Worm (Caenorhabditis elegans): ENCODE results near the gene C06H2.7.

C06H2.7 gene

DNA sequence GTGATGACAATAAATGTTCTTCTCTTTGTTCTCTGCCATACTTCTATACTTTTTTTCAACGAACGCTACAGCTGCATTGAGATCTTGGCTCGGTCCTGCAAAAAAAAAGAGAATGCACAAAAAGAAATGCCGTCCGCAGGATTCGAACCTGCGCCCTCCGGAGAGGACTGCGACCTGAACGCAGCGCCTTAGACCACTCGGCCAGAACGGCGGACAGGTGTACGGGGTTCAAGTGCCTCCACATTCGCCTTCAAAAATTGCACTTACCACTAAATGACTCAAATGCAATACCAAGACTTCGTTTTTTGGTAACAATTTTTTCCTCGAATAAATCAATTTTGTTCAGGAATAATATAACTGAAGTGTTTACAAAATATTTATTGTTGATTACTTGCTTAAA, 30.1 kb upstream of the C06H2.7 start (continued):
- TF ChIP-seq ZK337.2 (GFP tag; IDR thresholded peaks at IDR 0.05) = no peak
- TF ChIP-seq tag-97 (GFP tag; IDR thresholded peaks at IDR 0.05) = no peak
- no peak for TF ChIP-seq dve-1 (tag; optimal IDR thresholded peaks at IDR 0.05; ENCODE audit: insufficient read depth)
- TF ChIP-seq mdt-29 (GFP tag; IDR thresholded peaks at IDR 0.05) = no peak
- peak in 1 of 2 experiments; percentile 95 for TF ChIP-seq unc-62 (GFP tag; optimal IDR thresholded peaks at IDR 0.05 in 1 of 2)
- TF ChIP-seq unc-62 (tag; optimal IDR thresholded peaks at IDR 0.05) = no peak
- TF ChIP-seq mep-1 (tag; optimal IDR thresholded peaks at IDR 0.05) = peak; percentile 39
- TF ChIP-seq gei-8 (GFP tag; optimal IDR thresholded peaks at IDR 0.05) = no peak
- no peak for TF ChIP-seq ces-1 (GFP tag; optimal IDR thresholded peaks at IDR 0.05)
- no peak for TF ChIP-seq ZK546.5 (tag; optimal IDR thresholded peaks at IDR 0.05)
- no peak for TF ChIP-seq F26F4.8 (GFP tag; conservative IDR thresholded peaks at IDR 0.05)
- no peak for TF ChIP-seq dmd-9 (GFP tag; IDR thresholded peaks at IDR 0.05)
- no peak; the same call in 1 of the 2 replicates for TF ChIP-seq lin-38 (GFP tag; IDR thresholded peaks at IDR 0.05)
- TF ChIP-seq ceh-44 (GFP tag; IDR thresholded peaks at IDR 0.05) = no peak
- no peak for TF ChIP-seq Y5F2A.4 (GFP tag; optimal IDR thresholded peaks at IDR 0.05)
- no peak for TF ChIP-seq mdl-1 (tag; optimal IDR thresholded peaks at IDR 0.05)
- 0 out of 2 replicates have a peak, but pooled peaks have one; percentile 28 for TF ChIP-seq Y105C5A.15 (GFP tag; IDR thresholded peaks at IDR 0.05)
- peak; percentile 84 for TF ChIP-seq snpc-4 (tag; optimal IDR thresholded peaks at IDR 0.05)
- no peak for TF ChIP-seq ceh-28 (tag; optimal IDR thresholded peaks at IDR 0.05)
- no peak for TF ChIP-seq zfp-2 (tag; optimal IDR thresholded peaks at IDR 0.05)
- TF ChIP-seq F44E2.7 (GFP tag; IDR thresholded peaks at IDR 0.05) = no peak
- TF ChIP-seq unc-130 (GFP tag; optimal IDR thresholded peaks at IDR 0.05) = no peak
- TF ChIP-seq cey-2 (tag; optimal IDR thresholded peaks at IDR 0.05; ENCODE audit: borderline replicate concordance, insufficient read depth) = no peak
- TF ChIP-seq hlh-11 (tag; optimal IDR thresholded peaks at IDR 0.05) = peak; percentile 42
- no peak for TF ChIP-seq daf-8 (GFP tag; IDR thresholded peaks at IDR 0.05)
- no peak for TF ChIP-seq ztf-7 (tag; optimal IDR thresholded peaks at IDR 0.05)
- TF ChIP-seq nhr-25 (tag; optimal IDR thresholded peaks at IDR 0.05; ENCODE audit: borderline replicate concordance, insufficient read depth) = no peak
- no peak for TF ChIP-seq lin-15B (tag; optimal IDR thresholded peaks at IDR 0.05)
- TF ChIP-seq lin-39 (tag; optimal IDR thresholded peaks at IDR 0.05) = no peak
- no peak for TF ChIP-seq F37D6.2 (tag; optimal IDR thresholded peaks at IDR 0.05)
- TF ChIP-seq F49E8.2 (tag; optimal IDR thresholded peaks at IDR 0.05; ENCODE audit: borderline replicate concordance) = no peak
- no peak for TF ChIP-seq nhr-102 (tag; optimal IDR thresholded peaks at IDR 0.05)
- TF ChIP-seq aly-2 (tag; optimal IDR thresholded peaks at IDR 0.05) = no peak
- TF ChIP-seq ama-1 (optimal IDR thresholded peaks at IDR 0.05) = no peak
- no peak for TF ChIP-seq mxl-2 (GFP tag; conservative IDR thresholded peaks at IDR 0.05)
- TF ChIP-seq madf-9 (GFP tag; conservative IDR thresholded peaks at IDR 0.05) = no peak
- TF ChIP-seq tra-1 (GFP tag; IDR thresholded peaks at IDR 0.05) = 0 out of 2 replicates have a peak, but pooled peaks have one; percentile 39
- TF ChIP-seq nhr-41 (GFP tag; IDR thresholded peaks at IDR 0.05) = no peak
- TF ChIP-seq lir-3 (tag; optimal IDR thresholded peaks at IDR 0.05) = no peak
- no peak for TF ChIP-seq Y75B8A.6 (GFP tag; IDR thresholded peaks at IDR 0.05)
- no peak for TF ChIP-seq ceh-20 (GFP tag; IDR thresholded peaks at IDR 0.05)
- TF ChIP-seq ztf-11 (tag; optimal IDR thresholded peaks at IDR 0.05) = no peak
- no peak for TF ChIP-seq dpl-1 (GFP tag; optimal IDR thresholded peaks at IDR 0.05)
- peak; percentile 35 for TF ChIP-seq nhr-11 (tag; optimal IDR thresholded peaks at IDR 0.05)
- TF ChIP-seq egl-43 (GFP tag; IDR thresholded peaks at IDR 0.05) = peak; percentile 73; the same call in 1 of the 2 replicates
- no peak for TF ChIP-seq aha-1 (tag)
- no peak for TF ChIP-seq nhr-111 (GFP tag; optimal IDR thresholded peaks at IDR 0.05)
- TF ChIP-seq nhr-6 (tag; optimal IDR thresholded peaks at IDR 0.05) = no peak
- 0 out of 2 replicates have a peak, but pooled peaks have one; percentile 26 for TF ChIP-seq T26A8.4 (GFP tag; IDR thresholded peaks at IDR 0.05)
- TF ChIP-seq daf-12 (tag; optimal IDR thresholded peaks at IDR 0.05) = no peak
- no peak for TF ChIP-seq mxl-3 (GFP tag; optimal IDR thresholded peaks at IDR 0.05)
- no peak for TF ChIP-seq zip-2 (tag; optimal IDR thresholded peaks at IDR 0.05)

Data from whole organism, L4 larva.